Worm (Caenorhabditis elegans) whole organism, L4/young adult: Measurements from ENCODE around the gene ugt-21.

ENCODE experiments used
- W03F9.2 ChIP-seq: fragments of 150-350 bp; optimal IDR thresholded peaks from 2 replicates; lab custom pipeline; 2014; ENCODE audit warnings: missing biosample characterization, missing genetic modification characterization
- him-1 ChIP-seq: sonication (generic microtip); optimal IDR thresholded peaks from 2 replicates; lab custom pipeline; 2016; ENCODE audit warnings: missing genotype, missing genetic modification reagents, missing genetic modification characterization, missing compliant biosample characterization

DNA sequence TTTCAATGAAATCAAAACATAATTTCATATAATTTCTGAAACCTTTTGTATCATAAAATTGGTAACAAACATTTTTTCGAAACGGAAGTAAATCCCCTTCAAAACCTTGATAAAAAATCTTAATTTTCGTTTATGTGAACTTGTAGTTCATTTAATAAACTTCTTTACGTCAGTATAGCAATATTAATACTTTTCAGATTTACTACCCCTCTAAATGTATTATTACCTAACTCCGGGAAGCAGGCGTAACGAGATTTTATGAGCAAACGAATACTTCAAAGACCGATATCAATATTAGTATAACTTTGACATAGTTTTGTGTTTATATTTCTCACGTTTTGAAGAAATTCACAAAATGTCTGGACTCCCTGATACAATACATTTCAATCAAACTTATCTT is 11.8 kb upstream of the ugt-21 start, which contains the start of gene sru-1:
- TF ChIP-seq him-1 (tag; lab: Kevin White, UChicago): no peak
- TF ChIP-seq W03F9.2: no peak
